Worm (Caenorhabditis elegans): ENCODE results near the gene nhr-221.
"Not testable (repeated sequence)": the region's sequence is repeated elsewhere in the genome, so short reads cannot be mapped to it uniquely, and the experiment has no call there.

nhr-221 gene

ce11 chrV:3506252-3506651, 28.9 kb downstream of the nhr-221 start, which contains the start of gene ugt-64:
Gene ugt-64 (minus strand): TSS chrV:3506352.
- TF ChIP-seq lsy-2, ztf-11, dmd-4 (tag; optimal IDR thresholded peaks at IDR 0.05): not testable (repeated sequence)

ce11 chrV:3505745-3506144, 29.4 kb downstream of the nhr-221 start:
- TF ChIP-seq crh-2 (tag; optimal IDR thresholded peaks at IDR 0.05): peak; percentile 64
- TF ChIP-seq nhr-11 (tag; optimal IDR thresholded peaks at IDR 0.05): no peak
- TF ChIP-seq elt-3 (tag; optimal IDR thresholded peaks at IDR 0.05): no peak
- no peak for TF ChIP-seq nhr-25 (tag; optimal IDR thresholded peaks at IDR 0.05)
- no peak for TF ChIP-seq unc-62 (GFP tag; optimal IDR thresholded peaks at IDR 0.05)
- no peak for TF ChIP-seq lin-39 (tag; optimal IDR thresholded peaks at IDR 0.05)
- no peak for TF ChIP-seq zag-1 (tag; optimal IDR thresholded peaks at IDR 0.05)
- TF ChIP-seq nhr-129 (tag; optimal IDR thresholded peaks at IDR 0.05): no peak
- TF ChIP-seq mdl-1 (tag; optimal IDR thresholded peaks at IDR 0.05): no peak
- no peak for TF ChIP-seq unc-39 (tag; optimal IDR thresholded peaks at IDR 0.05)
- no peak for TF ChIP-seq nhr-10 (tag; optimal IDR thresholded peaks at IDR 0.05)
- no peak for TF ChIP-seq ztf-11 (tag; optimal IDR thresholded peaks at IDR 0.05)
- TF ChIP-seq sma-3 (GFP tag; optimal IDR thresholded peaks at IDR 0.05): peak; percentile 25
- TF ChIP-seq elt-1 (tag; optimal IDR thresholded peaks at IDR 0.05): no peak
- peak; percentile 77 for TF ChIP-seq fos-1 (tag; optimal IDR thresholded peaks at IDR 0.05)
- no peak for TF ChIP-seq Y55F3AM.14 (GFP tag; optimal IDR thresholded peaks at IDR 0.05)
- TF ChIP-seq unc-55 (GFP tag; optimal IDR thresholded peaks at IDR 0.05): no peak
- TF ChIP-seq lsy-2 (tag; optimal IDR thresholded peaks at IDR 0.05): no peak
- peak; percentile 79 for TF ChIP-seq sma-9 (GFP tag; optimal IDR thresholded peaks at IDR 0.05)
- TF ChIP-seq sma-9 (tag; optimal IDR thresholded peaks at IDR 0.05): no peak
- TF ChIP-seq lin-11 (tag; optimal IDR thresholded peaks at IDR 0.05): no peak
- peak; percentile 70 for TF ChIP-seq blmp-1 (tag; optimal IDR thresholded peaks at IDR 0.05; ENCODE audit: insufficient read depth)
- TF ChIP-seq sem-4 (tag; optimal IDR thresholded peaks at IDR 0.05): no peak
- TF ChIP-seq C34F6.9 (tag; optimal IDR thresholded peaks at IDR 0.05): no peak
- TF ChIP-seq alr-1 (tag; optimal IDR thresholded peaks at IDR 0.05): no peak
- no peak for TF ChIP-seq mab-5 (tag; optimal IDR thresholded peaks at IDR 0.05)
- TF ChIP-seq nhr-77 (tag; optimal IDR thresholded peaks at IDR 0.05): no peak
- TF ChIP-seq snpc-4 (tag; optimal IDR thresholded peaks at IDR 0.05): no peak
- no peak for TF ChIP-seq F13H6.1 (tag; optimal IDR thresholded peaks at IDR 0.05)
- TF ChIP-seq lin-13 (GFP tag; optimal IDR thresholded peaks at IDR 0.05): no peak
- no peak for TF ChIP-seq ztf-4 (tag; optimal IDR thresholded peaks at IDR 0.05)
- TF ChIP-seq ceh-16 (tag; optimal IDR thresholded peaks at IDR 0.05): no peak
- TF ChIP-seq dmd-4 (tag; optimal IDR thresholded peaks at IDR 0.05): no peak
- TF ChIP-seq ztf-1 (GFP tag; conservative IDR thresholded peaks at IDR 0.05): no peak
- no peak for TF ChIP-seq nhr-12 (tag; optimal IDR thresholded peaks at IDR 0.05)
- TF ChIP-seq R02D3.7 (tag; optimal IDR thresholded peaks at IDR 0.05): no peak
- TF ChIP-seq mbf-1 (tag; optimal IDR thresholded peaks at IDR 0.05): no peak
- no peak for TF ChIP-seq skn-1 (tag; optimal IDR thresholded peaks at IDR 0.05)
- no peak for TF ChIP-seq nhr-21 (tag; optimal IDR thresholded peaks at IDR 0.05)
- no peak for TF ChIP-seq ZK546.5 (tag; optimal IDR thresholded peaks at IDR 0.05)
- TF ChIP-seq egl-27 (tag; optimal IDR thresholded peaks at IDR 0.05): no peak
- TF ChIP-seq gmeb-1 (tag; optimal IDR thresholded peaks at IDR 0.05): peak; percentile 20
- no peak for TF ChIP-seq ama-1 (optimal IDR thresholded peaks at IDR 0.05)
- TF ChIP-seq ceh-82 (tag; optimal IDR thresholded peaks at IDR 0.05): no peak
- TF ChIP-seq aly-2 (tag; optimal IDR thresholded peaks at IDR 0.05): no peak
- no peak for TF ChIP-seq nhr-23 (tag; optimal IDR thresholded peaks at IDR 0.05)
- TF ChIP-seq nhr-237 (tag; optimal IDR thresholded peaks at IDR 0.05): no peak
- no peak for TF ChIP-seq peb-1 (tag; optimal IDR thresholded peaks at IDR 0.05)
- no peak for TF ChIP-seq nhr-6 (tag; optimal IDR thresholded peaks at IDR 0.05)
